Worm (Caenorhabditis elegans) whole organism, L1 larva: ENCODE results near the gene F54B11.5.

Source experiments
- aha-1 ChIP-seq: fragments of 150-350 bp; optimal IDR thresholded peaks from 2 replicates; lab custom pipeline; 2014; ENCODE audit warnings: missing biosample characterization, missing genetic modification characterization
- ama-1 ChIP-seq: fragments of 150-350 bp; optimal IDR thresholded peaks from 2 replicates; lab custom pipeline; 2014
- dpl-1 ChIP-seq, 3 experiments: fragments of 150-350 bp in 2 of 3; sonication (generic microtip) in 1 of 3; optimal IDR thresholded peaks; 2 replicates each; lab custom pipeline; 2014 to 2017; ENCODE audit warnings: missing biosample characterization in 3 of 3, missing genetic modification characterization in 3 of 3, missing genetic modification reagents in 3 of 3
- elt-2 ChIP-seq: sonication (generic microtip); optimal IDR thresholded peaks from 2 replicates; lab custom pipeline; 2016; ENCODE audit warnings: missing genetic modification characterization, mild to moderate bottlenecking, inconsistent platforms, missing compliant biosample characterization, missing genetic modification reagents
- skn-1 ChIP-seq: fragments of 150-350 bp; optimal IDR thresholded peaks from 2 replicates; lab custom pipeline; 2014; ENCODE audit warnings: missing biosample characterization, missing genetic modification characterization
- zag-1 ChIP-seq: fragments of 150-350 bp; optimal IDR thresholded peaks from 2 replicates; lab custom pipeline; 2014; ENCODE audit warnings: missing biosample characterization, missing genetic modification characterization

- no peak for TF ChIP-seq skn-1
- no peak for TF ChIP-seq ama-1
- no peak for TF ChIP-seq elt-2 (tag; lab: Kevin White, UChicago)
- TF ChIP-seq dpl-1 (GFP tag; optimal IDR thresholded peaks at IDR 0.05; lab: Kevin White, UChicago), result no peak
- no peak for TF ChIP-seq aha-1 (tag; lab: Kevin White, UChicago)
- TF ChIP-seq zag-1, result no peak
Observed at ce11 chrX:13555098-13555497, 40.8 kb downstream of the F54B11.5 start.
